Fruit fly (Drosophila melanogaster) whole organism, prepupa: ENCODE results near the gene CG31473.
A peak's percentile ranks its signal among the peaks of the same experiment; 100 is the strongest.

ENCODE experiments used
- CG10631 ChIP-seq: fragments of 200-800 bp; sonication (Bioruptor generic); optimal IDR thresholded peaks from 2 replicates; lab custom pipeline; 2016; ENCODE audit warnings: missing biosample characterization, missing genetic modification characterization
- CG11294 ChIP-seq: fragments of 200-800 bp; sonication (Bioruptor generic); IDR thresholded peaks from 2 replicates; pipeline ENCODE4 v1.3.6; 2022; ENCODE audit warnings: missing biosample characterization, missing genetic modification characterization
- CG11902 ChIP-seq: fragments of 200-800 bp; sonication (Bioruptor generic); optimal IDR thresholded peaks from 3 replicates; lab custom pipeline; 2016; ENCODE audit warnings: missing biosample characterization, missing genetic modification characterization
- CG15336 ChIP-seq: fragments of 200-800 bp; sonication (Bioruptor generic); IDR thresholded peaks from 2 replicates; pipeline ENCODE4 v1.3.6; 2022; ENCODE audit warnings: missing biosample characterization, missing genetic modification characterization
- CG1621 ChIP-seq: fragments of 200-800 bp; sonication (Bioruptor generic); optimal IDR thresholded peaks from 3 replicates; lab custom pipeline; 2018; ENCODE audit warnings: missing biosample characterization, mild to moderate bottlenecking, missing genetic modification characterization
- CG16779 ChIP-seq: fragments of 200-800 bp; sonication (Bioruptor generic); optimal IDR thresholded peaks from 3 replicates; lab custom pipeline; 2017; ENCODE audit warnings: missing biosample characterization, mild to moderate bottlenecking, missing genetic modification characterization
- CG3032 ChIP-seq: fragments of 200-800 bp; optimal IDR thresholded peaks from 2 replicates; lab custom pipeline; 2019; ENCODE audit warnings: missing biosample characterization, mild to moderate bottlenecking, missing genetic modification characterization, moderate library complexity
- CG31627 ChIP-seq: fragments of 200-800 bp; sonication (Bioruptor generic); optimal IDR thresholded peaks from 3 replicates; lab custom pipeline; 2016; ENCODE audit warnings: missing biosample characterization, missing genetic modification characterization
- CG32006 ChIP-seq: fragments of 200-800 bp; sonication (Bioruptor generic); optimal IDR thresholded peaks from 3 replicates; lab custom pipeline; 2017; ENCODE audit warnings: missing biosample characterization, mild to moderate bottlenecking, missing genetic modification characterization
- CG34406 ChIP-seq: fragments of 200-800 bp; sonication (Bioruptor generic); optimal IDR thresholded peaks from 3 replicates; lab custom pipeline; 2016; ENCODE audit warnings: missing biosample characterization, missing genetic modification characterization
- CG6276 ChIP-seq: fragments of 200-800 bp; sonication (Bioruptor generic); optimal IDR thresholded peaks from 2 replicates; lab custom pipeline; 2017; ENCODE audit warnings: missing biosample characterization, mild to moderate bottlenecking, missing genetic modification characterization
- CG6792 ChIP-seq: fragments of 200-800 bp; sonication (Bioruptor generic); optimal IDR thresholded peaks from 3 replicates; lab custom pipeline; 2016; ENCODE audit warnings: missing biosample characterization, missing genetic modification characterization
- CG7368 ChIP-seq: fragments of 200-800 bp; sonication (Bioruptor generic); optimal IDR thresholded peaks from 3 replicates; lab custom pipeline; 2016; ENCODE audit warnings: missing biosample characterization, missing genetic modification characterization
- CG8119 ChIP-seq: fragments of 200-800 bp; sonication (Bioruptor generic); IDR thresholded peaks from 3 replicates; pipeline ENCODE4 v1.3.6; 2022; ENCODE audit warnings: missing biosample characterization, missing genetic modification characterization
- CG8319 ChIP-seq: fragments of 200-800 bp; sonication (Bioruptor generic); optimal IDR thresholded peaks from 3 replicates; lab custom pipeline; 2016; ENCODE audit warnings: missing biosample characterization, missing genetic modification characterization
- Eip75B ChIP-seq: fragments of 200-800 bp; sonication (Bioruptor generic); optimal IDR thresholded peaks from 3 replicates; lab custom pipeline; 2016; ENCODE audit warnings: missing biosample characterization, missing genetic modification characterization
- Eip93F ChIP-seq: fragments of 200-800 bp; sonication (Bioruptor generic); optimal IDR thresholded peaks from 2 replicates; lab custom pipeline; 2016; ENCODE audit warnings: missing biosample characterization, mild to moderate bottlenecking, missing genetic modification characterization
- Ets21C ChIP-seq: fragments of 200-800 bp; sonication (Bioruptor generic); optimal IDR thresholded peaks from 3 replicates; lab custom pipeline; 2016; ENCODE audit warnings: missing biosample characterization, missing genetic modification characterization
- Ets96B ChIP-seq: fragments of 200-800 bp; optimal IDR thresholded peaks from 2 replicates; lab custom pipeline; 2019; ENCODE audit warnings: missing biosample characterization, mild to moderate bottlenecking, missing genetic modification characterization, moderate library complexity
- Gug ChIP-seq: fragments of 200-800 bp; sonication (Bioruptor generic); IDR thresholded peaks from 2 replicates; pipeline ENCODE4 v1.3.6; 2022; ENCODE audit warnings: missing biosample characterization, missing genetic modification characterization
- Hr39 ChIP-seq: fragments of 200-800 bp; sonication (Bioruptor generic); optimal IDR thresholded peaks from 2 replicates; lab custom pipeline; 2016; ENCODE audit warnings: missing biosample characterization, missing genetic modification characterization
- Hr4 ChIP-seq: fragments of 200-800 bp; sonication (Bioruptor generic); optimal IDR thresholded peaks from 3 replicates; lab custom pipeline; 2016; ENCODE audit warnings: missing biosample characterization, missing genetic modification characterization
- Met ChIP-seq: fragments of 200-800 bp; sonication (Bioruptor generic); optimal IDR thresholded peaks from 3 replicates; lab custom pipeline; 2016; ENCODE audit warnings: missing biosample characterization, missing genetic modification characterization
- OdsH ChIP-seq: fragments of 200-800 bp; sonication (Bioruptor generic); optimal IDR thresholded peaks from 3 replicates; lab custom pipeline; 2016; ENCODE audit warnings: missing biosample characterization, missing genetic modification characterization
- Smox ChIP-seq: fragments of 200-800 bp; sonication (Bioruptor generic); optimal IDR thresholded peaks from 3 replicates; lab custom pipeline; 2016; ENCODE audit warnings: missing biosample characterization, missing genetic modification characterization
- Sox15 ChIP-seq: fragments of 200-800 bp; sonication (Bioruptor generic); optimal IDR thresholded peaks from 3 replicates; lab custom pipeline; 2016; ENCODE audit warnings: missing biosample characterization, missing genetic modification characterization
- achi ChIP-seq: fragments of 200-800 bp; sonication (Bioruptor generic); optimal IDR thresholded peaks from 3 replicates; lab custom pipeline; 2016; ENCODE audit warnings: missing biosample characterization, missing genetic modification characterization
- acj6 ChIP-seq: fragments of 200-800 bp; sonication (Bioruptor generic); optimal IDR thresholded peaks from 3 replicates; lab custom pipeline; 2016; ENCODE audit warnings: missing biosample characterization, missing genetic modification characterization
- cyc ChIP-seq: fragments of 200-800 bp; sonication (Bioruptor generic); optimal IDR thresholded peaks from 3 replicates; lab custom pipeline; 2016; ENCODE audit warnings: missing biosample characterization, missing genetic modification characterization
- dac ChIP-seq: fragments of 200-800 bp; sonication (Bioruptor generic); optimal IDR thresholded peaks from 2 replicates; lab custom pipeline; 2017; ENCODE audit warnings: missing biosample characterization, mild to moderate bottlenecking, missing genetic modification characterization
- eg ChIP-seq: fragments of 200-800 bp; sonication (Bioruptor generic); IDR thresholded peaks from 3 replicates; pipeline ENCODE4 v1.3.6; 2022; ENCODE audit warnings: missing biosample characterization, missing genetic modification characterization
- esn ChIP-seq: fragments of 200-800 bp; sonication (Bioruptor generic); optimal IDR thresholded peaks from 2 replicates; lab custom pipeline; 2016; ENCODE audit warnings: missing biosample characterization, mild to moderate bottlenecking, missing genetic modification characterization, moderate library complexity
- fd59A ChIP-seq: fragments of 200-800 bp; sonication (Bioruptor generic); optimal IDR thresholded peaks from 2 replicates; lab custom pipeline; 2017; ENCODE audit warnings: missing biosample characterization, mild to moderate bottlenecking, missing genetic modification characterization, missing genetic modification reagents
- fkh ChIP-seq: fragments of 200-800 bp; sonication (Bioruptor generic); optimal IDR thresholded peaks from 3 replicates; lab custom pipeline; 2017; ENCODE audit warnings: missing biosample characterization, mild to moderate bottlenecking, missing genetic modification characterization, moderate library complexity
- lz ChIP-seq: fragments of 200-800 bp; sonication (Bioruptor generic); optimal IDR thresholded peaks from 3 replicates; lab custom pipeline; 2016; ENCODE audit warnings: missing biosample characterization, missing genetic modification characterization
- net ChIP-seq: fragments of 200-800 bp; sonication (Bioruptor generic); optimal IDR thresholded peaks from 3 replicates; lab custom pipeline; 2016; ENCODE audit warnings: missing biosample characterization, missing genetic modification characterization
- salr ChIP-seq, 2 experiments: fragments of 200-800 bp; sonication (Bioruptor generic); optimal IDR thresholded peaks; 3 replicates each; lab custom pipeline; 2016 to 2018; ENCODE audit warnings: missing biosample characterization in 2 of 2, missing genetic modification characterization in 2 of 2, mild to moderate bottlenecking in 1 of 2
- spab ChIP-seq: fragments of 200-800 bp; sonication (Bioruptor generic); optimal IDR thresholded peaks from 2 replicates; lab custom pipeline; 2017; ENCODE audit warnings: missing biosample characterization, mild to moderate bottlenecking, missing genetic modification characterization, missing genetic modification reagents
- ss ChIP-seq, 2 experiments: fragments of 200-800 bp; sonication (Bioruptor generic); optimal IDR thresholded peaks; 2 replicates in 1 of 2; 3 replicates in 1 of 2; lab custom pipeline; 2017 to 2018; ENCODE audit warnings: mild to moderate bottlenecking in 2 of 2, missing biosample characterization in 2 of 2, missing genetic modification characterization in 2 of 2, moderate library complexity in 1 of 2
- svp ChIP-seq: fragments of 200-800 bp; sonication (Bioruptor generic); peaks from one replicate; lab custom pipeline; 2016; ENCODE audit warnings: missing biosample characterization, missing genetic modification characterization
- vri ChIP-seq: fragments of 200-800 bp; sonication (Bioruptor generic); optimal IDR thresholded peaks from 3 replicates; lab custom pipeline; 2016; ENCODE audit warnings: missing biosample characterization, mild to moderate bottlenecking, missing genetic modification characterization

Gene CG31473

DNA sequence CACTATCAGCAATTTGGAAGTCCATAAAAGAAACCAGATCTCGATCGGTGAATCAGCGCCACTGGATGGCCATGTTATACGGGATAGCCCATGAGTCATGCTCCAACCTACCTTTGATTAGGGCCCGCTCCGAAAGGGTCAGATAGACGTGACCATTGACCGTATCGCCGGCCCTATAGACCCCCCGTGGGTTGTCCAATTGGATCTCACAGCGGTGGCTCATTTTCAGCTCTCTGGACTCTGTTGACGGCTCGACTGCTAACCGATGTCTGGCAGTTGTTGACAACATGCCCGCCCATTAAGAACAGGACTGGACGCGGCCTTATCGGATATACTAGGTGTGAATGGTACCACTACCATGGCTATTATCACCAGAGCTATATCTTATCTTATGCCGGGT lies 13.1 kb upstream of the CG31473 start, which contains the start of gene CG18744:
Gene CG18744 (minus strand): TSS at position 247 of the 400 bp plus-strand sequence.
- TF ChIP-seq Eip93F (GFP tag; lab: Kevin White, UChicago): no peak
- no peak for TF ChIP-seq dac (GFP tag; lab: Kevin White, UChicago)
- peak; percentile 61 for TF ChIP-seq svp (GFP tag; lab: Kevin White, UChicago)
- TF ChIP-seq vri: peak; percentile 16

DNA sequence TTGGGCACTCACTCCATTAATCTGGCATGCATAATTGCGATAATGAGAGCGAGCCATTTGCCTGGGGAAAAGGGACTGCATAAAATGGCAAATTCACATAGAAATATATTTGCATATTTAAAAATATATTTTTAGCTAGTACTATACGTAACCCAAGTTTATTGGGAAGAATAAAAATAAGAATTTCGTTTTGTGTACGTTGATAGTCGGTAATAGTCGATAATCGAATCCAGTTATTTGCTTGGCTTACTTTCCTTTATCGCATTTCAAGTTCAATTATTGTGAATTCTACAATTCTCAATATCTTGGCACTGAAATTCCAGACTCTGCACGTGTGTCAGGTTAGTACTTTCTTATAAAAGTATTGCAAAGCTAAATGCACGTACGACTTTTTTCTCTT lies 8.9 kb upstream of the CG31473 start, which contains the start of gene CG3014:
Gene CG3014 (minus strand): TSS at position 101 of the 400 bp plus-strand sequence.
- TF ChIP-seq esn (GFP tag; lab: Kevin White, UChicago) (no peak), spab (GFP tag; lab: Kevin White, UChicago) (no peak), acj6 (GFP tag; lab: Kevin White, UChicago) (no peak), Hr4 (no peak)

DNA sequence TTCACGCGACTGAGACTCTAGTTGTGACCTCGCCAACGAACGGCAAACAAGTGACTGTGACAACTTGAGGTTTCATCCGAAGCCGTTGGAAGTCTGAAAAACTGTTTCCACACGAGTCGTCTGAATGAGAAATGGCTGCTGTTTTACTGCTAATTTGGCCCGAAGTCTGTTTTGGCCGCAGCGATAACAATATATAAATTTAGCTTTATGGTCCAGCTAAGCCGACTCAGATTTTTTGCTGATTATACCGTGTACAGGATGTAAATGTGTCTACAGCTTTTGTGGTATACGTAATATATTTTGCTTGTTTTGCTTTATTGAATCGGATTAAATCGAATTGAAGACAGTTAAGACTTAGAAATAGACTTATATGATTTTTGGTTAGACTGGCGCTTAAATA lies 7.3 kb upstream of the CG31473 start, which contains the start of gene CG18268:
Gene CG18268 (minus strand): TSS at position 101 of the 400 bp plus-strand sequence.
- TF ChIP-seq CG7368: no peak
- no peak for TF ChIP-seq CG32006 (GFP tag; lab: Kevin White, UChicago)
- no peak for TF ChIP-seq Sox15 (GFP tag; lab: Kevin White, UChicago)
- TF ChIP-seq CG10631 (GFP tag; lab: Kevin White, UChicago): no peak
- TF ChIP-seq fkh (GFP tag; lab: Kevin White, UChicago): no peak
- no peak for TF ChIP-seq CG8119 (GFP tag; lab: Robert Waterston, UW)
- no peak for TF ChIP-seq CG34406
- TF ChIP-seq CG16779 (tag; lab: Kevin White, UChicago): no peak
- no peak for TF ChIP-seq CG3032 (tag; lab: Kevin White, UChicago)
- TF ChIP-seq Eip75B: no peak
- TF ChIP-seq Hr39: no peak
- TF ChIP-seq CG11294 (GFP tag; lab: Robert Waterston, UW): no peak
- no peak for TF ChIP-seq dac (GFP tag; lab: Kevin White, UChicago)
- TF ChIP-seq eg: no peak
- no peak for TF ChIP-seq svp (GFP tag; lab: Kevin White, UChicago)

DNA sequence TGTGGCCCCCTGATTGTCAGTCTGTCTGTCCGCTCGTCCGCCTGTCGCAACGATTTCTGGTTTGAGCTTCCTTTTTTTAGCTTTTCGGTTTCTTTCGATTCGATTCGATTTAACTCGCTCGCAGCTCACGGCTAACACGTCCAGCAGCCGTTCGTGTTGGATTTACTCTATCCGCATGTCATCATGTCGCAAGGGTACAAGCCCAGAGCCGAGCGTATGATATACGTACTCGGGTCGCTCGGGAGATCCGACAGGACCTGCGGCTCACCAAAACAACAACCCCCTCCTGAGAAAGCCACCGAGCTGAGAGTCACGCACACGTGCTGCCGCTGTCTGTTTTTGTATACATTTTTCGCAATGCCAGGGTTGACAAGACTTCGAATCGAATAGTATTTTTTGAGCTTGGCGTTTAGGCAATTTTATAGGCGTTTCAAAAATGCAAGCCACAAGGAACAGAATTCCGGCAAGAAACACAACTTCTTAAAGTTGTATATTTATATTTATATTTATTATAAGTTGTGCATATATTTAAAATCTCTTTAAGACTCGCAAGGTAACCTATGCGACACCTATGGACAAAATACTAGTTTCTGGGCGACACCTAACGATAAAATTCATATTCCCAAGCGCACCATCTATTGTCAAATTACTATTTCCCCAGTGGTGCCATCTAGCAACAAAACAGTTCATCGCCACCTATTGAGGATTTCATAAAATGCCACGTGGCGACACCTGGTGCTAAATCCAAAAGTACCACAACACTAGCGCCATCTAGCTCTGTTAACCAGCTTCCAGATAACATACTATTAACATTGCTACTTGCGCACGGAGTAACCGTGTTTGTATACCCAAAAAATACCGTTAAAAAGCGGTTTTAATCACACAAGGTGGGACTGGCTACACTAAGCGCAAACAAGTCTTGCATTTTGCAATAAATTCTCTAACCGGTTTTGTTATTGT lies 1.7 kb upstream of the CG31473 start, which contains the start of the genes CG2993 and sgll:
Gene CG2993 (minus strand): TSS at position 353 of the 960 bp plus-strand sequence.
Gene sgll (plus strand): TSS at position 871 of the 960 bp plus-strand sequence.
- peak; percentile 83 for TF ChIP-seq dac (GFP tag; lab: Kevin White, UChicago)
- peak; percentile 11 for TF ChIP-seq spab (GFP tag; lab: Kevin White, UChicago)
- TF ChIP-seq CG11902 (GFP tag; lab: Kevin White, UChicago): peak; percentile 82
- peak; percentile 59 for TF ChIP-seq CG32006 (GFP tag; lab: Kevin White, UChicago)
- peak; percentile 75 for TF ChIP-seq CG6792 (GFP tag; lab: Kevin White, UChicago)
- peak; percentile 57 for TF ChIP-seq achi (GFP tag; lab: Kevin White, UChicago)
- TF ChIP-seq CG15336: no peak
- TF ChIP-seq Eip93F (GFP tag; lab: Kevin White, UChicago): no peak
- TF ChIP-seq lz: peak; percentile 92
- TF ChIP-seq net (GFP tag; lab: Kevin White, UChicago): peak; percentile 55
- peak; percentile 63 for TF ChIP-seq CG7368
- no peak for TF ChIP-seq ss (GFP tag; optimal IDR thresholded peaks at IDR 0.05; lab: Kevin White, UChicago)
- peak; percentile 64 for TF ChIP-seq vri
- peak; percentile 70 for TF ChIP-seq CG8319
- peak; percentile 87 for TF ChIP-seq svp (GFP tag; lab: Kevin White, UChicago)
- TF ChIP-seq Smox (GFP tag; lab: Kevin White, UChicago): peak; percentile 79
- TF ChIP-seq CG1621: peak; percentile 51
- no peak for TF ChIP-seq CG6276 (GFP tag; lab: Kevin White, UChicago)
- TF ChIP-seq cyc: peak; percentile 97
- TF ChIP-seq CG11294 (GFP tag; lab: Robert Waterston, UW): peak; percentile 41; the same call in 1 of the 2 replicates
- peak; percentile 97 for TF ChIP-seq CG31627
- TF ChIP-seq Ets96B (tag; lab: Kevin White, UChicago): no peak
- peak; percentile 49 for TF ChIP-seq Eip75B
- TF ChIP-seq salr (GFP tag; optimal IDR thresholded peaks at IDR 0.05; lab: Kevin White, UChicago): peak in 1 of 2 experiments; percentile 88
- peak; percentile 90 for TF ChIP-seq esn (GFP tag; lab: Kevin White, UChicago)
- peak; percentile 73 for TF ChIP-seq CG10631 (GFP tag; lab: Kevin White, UChicago)
- no peak for TF ChIP-seq CG8119 (GFP tag; lab: Robert Waterston, UW)
- peak; percentile 28; the same call in 1 of the 2 replicates for TF ChIP-seq Gug (GFP tag; lab: Robert Waterston, UW)
- TF ChIP-seq OdsH (GFP tag; lab: Kevin White, UChicago): peak; percentile 88
- TF ChIP-seq Hr4: peak; percentile 60
- peak; percentile 85 for TF ChIP-seq acj6 (GFP tag; lab: Kevin White, UChicago)
- TF ChIP-seq Ets21C (GFP tag; lab: Kevin White, UChicago): peak; percentile 80
- TF ChIP-seq Hr39: peak; percentile 95
- peak; percentile 48 for TF ChIP-seq fd59A (GFP tag; lab: Kevin White, UChicago)
- peak; percentile 84 for TF ChIP-seq Met (GFP tag; lab: Kevin White, UChicago)
